Worm (Caenorhabditis elegans) whole organism, L3 larva: ENCODE data around the gene clec-54.

ENCODE experiments used
- ZK546.5 ChIP-seq: sonication (generic microtip); optimal IDR thresholded peaks from 2 replicates; lab custom pipeline; 2017; ENCODE audit warnings: missing biosample characterization, missing genetic modification characterization
- aly-2 ChIP-seq: fragments of 150-350 bp; optimal IDR thresholded peaks from 2 replicates; lab custom pipeline; 2014; ENCODE audit warnings: missing biosample characterization, missing genetic modification characterization
- ceh-16 ChIP-seq: sonication (generic microtip); optimal IDR thresholded peaks from 2 replicates; lab custom pipeline; 2017; ENCODE audit warnings: missing biosample characterization, missing genetic modification characterization
- ceh-28 ChIP-seq: fragments of 150-350 bp; optimal IDR thresholded peaks from 2 replicates; lab custom pipeline; 2014; ENCODE audit warnings: missing biosample characterization, missing genetic modification reagents, missing genetic modification characterization
- ceh-9 ChIP-seq: sonication (generic microtip); optimal IDR thresholded peaks from 2 replicates; lab custom pipeline; 2018; ENCODE audit warnings: missing biosample characterization, missing genetic modification characterization
- daf-12 ChIP-seq: fragments of 150-350 bp; optimal IDR thresholded peaks from 2 replicates; lab custom pipeline; 2014; ENCODE audit warnings: missing biosample characterization, missing genetic modification reagents, missing genetic modification characterization
- egl-27 ChIP-seq: sonication (generic microtip); optimal IDR thresholded peaks from 4 replicates; lab custom pipeline; 2017; ENCODE audit warnings: missing biosample characterization, missing genetic modification reagents, missing genetic modification characterization
- egl-5 ChIP-seq: fragments of 150-350 bp; optimal IDR thresholded peaks from 2 replicates; lab custom pipeline; 2017; ENCODE audit warnings: missing biosample characterization, missing genetic modification reagents, missing genetic modification characterization, inconsistent platforms
- elt-1 ChIP-seq: fragments of 150-350 bp; optimal IDR thresholded peaks from 2 replicates; lab custom pipeline; 2014; ENCODE audit warnings: missing biosample characterization, missing genetic modification characterization
- elt-2 ChIP-seq: sonication (generic microtip); optimal IDR thresholded peaks from 2 replicates; lab custom pipeline; 2016; ENCODE audit warnings: missing genetic modification reagents, mild to moderate bottlenecking, missing genetic modification characterization, missing compliant biosample characterization
- elt-3 ChIP-seq, 3 experiments: fragments of 150-350 bp in 1 of 3; sonication (generic microtip) in 2 of 3; optimal IDR thresholded peaks; 2 replicates in 2 of 3; 4 replicates in 1 of 3; lab custom pipeline; 2014 to 2017; ENCODE audit warnings: missing biosample characterization in 3 of 3, missing genetic modification characterization in 3 of 3
- eor-1 ChIP-seq, 2 experiments: fragments of 150-350 bp; optimal IDR thresholded peaks; 2 replicates each; lab custom pipeline; 2014 to 2018; ENCODE audit warnings: missing biosample characterization in 2 of 2, missing genetic modification characterization in 2 of 2
- fkh-10 ChIP-seq: sonication (generic microtip); optimal IDR thresholded peaks from 2 replicates; lab custom pipeline; 2017; ENCODE audit warnings: missing biosample characterization, missing genetic modification reagents, missing genetic modification characterization
- fos-1 ChIP-seq: fragments of 150-350 bp; optimal IDR thresholded peaks from 2 replicates; lab custom pipeline; 2014; ENCODE audit warnings: missing biosample characterization, missing genetic modification characterization
- hmg-11 ChIP-seq: sonication (generic microtip); optimal IDR thresholded peaks from 2 replicates; lab custom pipeline; 2016; ENCODE audit warnings: missing genetic modification characterization, missing compliant biosample characterization
- jun-1 ChIP-seq: fragments of 150-350 bp; optimal IDR thresholded peaks from 2 replicates; lab custom pipeline; 2014; ENCODE audit warnings: missing biosample characterization, missing genetic modification reagents, missing genetic modification characterization
- lin-15B ChIP-seq: fragments of 150-350 bp; optimal IDR thresholded peaks from 2 replicates; lab custom pipeline; 2014; ENCODE audit warnings: missing biosample characterization, missing genetic modification characterization
- lsy-12 ChIP-seq: sonication (generic microtip); optimal IDR thresholded peaks from 2 replicates; lab custom pipeline; 2016; ENCODE audit warnings: mild to moderate bottlenecking, missing genetic modification characterization, missing compliant biosample characterization
- mdl-1 ChIP-seq: fragments of 150-350 bp; optimal IDR thresholded peaks from 2 replicates; lab custom pipeline; 2014; ENCODE audit warnings: missing biosample characterization, missing genetic modification characterization
- mml-1 ChIP-seq: fragments of 150-350 bp; sonication (generic microtip); optimal IDR thresholded peaks from 3 replicates; lab custom pipeline; 2014; ENCODE audit warnings: missing biosample characterization, missing genetic modification characterization
- nfya-1 ChIP-seq: sonication (generic microtip); optimal IDR thresholded peaks from 2 replicates; lab custom pipeline; 2017; ENCODE audit warnings: missing genetic modification characterization, mild to moderate bottlenecking, missing compliant biosample characterization, antibody characterized with exemption, moderate library complexity; ENCODE audit not compliant: insufficient read depth
- nhr-25 ChIP-seq: sonication (generic microtip); optimal IDR thresholded peaks from 2 replicates; lab custom pipeline; 2017; ENCODE audit warnings: missing biosample characterization, missing genetic modification characterization
- nhr-28 ChIP-seq: fragments of 150-350 bp; optimal IDR thresholded peaks from 2 replicates; lab custom pipeline; 2014; ENCODE audit warnings: missing biosample characterization, missing genetic modification characterization
- nhr-43 ChIP-seq: sonication (generic microtip); optimal IDR thresholded peaks from 2 replicates; lab custom pipeline; 2016; ENCODE audit warnings: mild to moderate bottlenecking, missing genetic modification characterization, missing compliant biosample characterization; ENCODE audit not compliant: poor library complexity, severe bottlenecking
- nhr-67 ChIP-seq: fragments of 150-350 bp; optimal IDR thresholded peaks from 2 replicates; lab custom pipeline; 2014; ENCODE audit warnings: missing biosample characterization, missing genetic modification characterization
- nhr-76 ChIP-seq: fragments of 150-350 bp; sonication (generic microtip); optimal IDR thresholded peaks from 5 replicates; lab custom pipeline; 2014; ENCODE audit warnings: missing biosample characterization, missing genetic modification characterization
- nhr-77 ChIP-seq: fragments of 150-350 bp; optimal IDR thresholded peaks from 2 replicates; lab custom pipeline; 2014; ENCODE audit warnings: missing biosample characterization, missing genetic modification characterization
- pqm-1 ChIP-seq: fragments of 150-350 bp; optimal IDR thresholded peaks from 2 replicates; lab custom pipeline; 2017; ENCODE audit warnings: missing biosample characterization, missing genetic modification characterization, inconsistent platforms
- sea-2 ChIP-seq: fragments of 150-350 bp; sonication (generic microtip); optimal IDR thresholded peaks from 4 replicates; lab custom pipeline; 2014; ENCODE audit warnings: missing biosample characterization, missing genetic modification reagents, missing genetic modification characterization
- skn-1 ChIP-seq: fragments of 150-350 bp; optimal IDR thresholded peaks from 2 replicates; lab custom pipeline; 2014; ENCODE audit warnings: missing biosample characterization, missing genetic modification characterization
- unc-39 ChIP-seq: sonication (generic microtip); optimal IDR thresholded peaks from 4 replicates; lab custom pipeline; 2017; ENCODE audit warnings: missing biosample characterization, missing genetic modification characterization
- zag-1 ChIP-seq: fragments of 150-350 bp; optimal IDR thresholded peaks from 2 replicates; lab custom pipeline; 2014; ENCODE audit warnings: missing biosample characterization, missing genetic modification characterization
- ztf-11 ChIP-seq: fragments of 150-350 bp; optimal IDR thresholded peaks from 2 replicates; lab custom pipeline; 2014; ENCODE audit warnings: missing biosample characterization, missing genetic modification characterization

Gene clec-54

ce11 chrV:14468931-14469330 is 7.8 kb upstream of the clec-54 start, which contains the start of gene clec-57:
Gene clec-57, plus strand, starts transcription at chrV:14469231.
- no peak for TF ChIP-seq nhr-77 (tag; lab: Kevin White, UChicago)
- TF ChIP-seq nhr-76 = no peak
- TF ChIP-seq pqm-1 (tag; lab: Kevin White, UChicago) = no peak
- TF ChIP-seq nhr-25 (tag; lab: Kevin White, UChicago) = no peak
- TF ChIP-seq fkh-10 = no peak
- TF ChIP-seq egl-27 (tag; lab: Kevin White, UChicago) = no peak
- TF ChIP-seq aly-2 (tag; lab: Kevin White, UChicago) = no peak
- TF ChIP-seq fos-1 (tag; lab: Kevin White, UChicago) = no peak
- TF ChIP-seq ceh-9 (tag; lab: Kevin White, UChicago) = no peak
- no peak for TF ChIP-seq ceh-28 (tag; lab: Kevin White, UChicago)
- TF ChIP-seq lsy-12 (tag; lab: Kevin White, UChicago) = no peak
- no peak for TF ChIP-seq ceh-16
- TF ChIP-seq mml-1 (tag; lab: Kevin White, UChicago) = no peak
- TF ChIP-seq nfya-1 (tag; lab: Kevin White, UChicago) = no peak
- TF ChIP-seq sea-2 (GFP tag; lab: Kevin White, UChicago) = no peak
- TF ChIP-seq elt-1 (tag; lab: Kevin White, UChicago) = no peak
- no peak for TF ChIP-seq hmg-11 (tag; lab: Kevin White, UChicago)
- TF ChIP-seq mdl-1 (tag; lab: Kevin White, UChicago) = no peak
- TF ChIP-seq daf-12 (tag; lab: Kevin White, UChicago) = no peak
- TF ChIP-seq zag-1 = no peak

ce11 chrV:14472229-14472628 is 4.5 kb upstream of the clec-54 start, which contains the start of gene clec-227:
Gene clec-227, plus strand, starts transcription at chrV:14472529.
- TF ChIP-seq ztf-11 (no peak), egl-5 (tag; lab: Kevin White, UChicago) (no peak), unc-39 (no peak), skn-1 (no peak), elt-2 (tag; lab: Kevin White, UChicago) (no peak), ZK546.5 (tag; lab: Kevin White, UChicago) (no peak), elt-3 (tag; optimal IDR thresholded peaks at IDR 0.05; lab: Kevin White, UChicago) (no peak), ceh-16 (no peak), egl-27 (tag; lab: Kevin White, UChicago) (no peak)

- TF ChIP-seq egl-5 (tag; lab: Kevin White, UChicago) (no peak), eor-1 (tag; optimal IDR thresholded peaks at IDR 0.05; lab: Kevin White, UChicago) (no peak), egl-27 (tag; lab: Kevin White, UChicago) (no peak), ceh-28 (tag; lab: Kevin White, UChicago) (no peak), pqm-1 (tag; lab: Kevin White, UChicago) (peak; percentile 5), fos-1 (tag; lab: Kevin White, UChicago) (no peak), zag-1 (no peak), nhr-67 (tag; lab: Kevin White, UChicago) (no peak), jun-1 (tag; lab: Kevin White, UChicago) (no peak), lsy-12 (tag; lab: Kevin White, UChicago) (no peak), elt-2 (tag; lab: Kevin White, UChicago) (peak; percentile 38), fkh-10 (no peak), nhr-25 (tag; lab: Kevin White, UChicago) (no peak), mdl-1 (tag; lab: Kevin White, UChicago) (no peak)
Observed at ce11 chrV:14474099-14474498, 2.6 kb upstream of the clec-54 start, which contains the start of gene clec-56. Gene clec-56, plus strand, starts transcription at chrV:14474399.

ce11 chrV:14478979-14479378 is 2.3 kb downstream of the clec-54 start, which contains the start of gene clec-55:
Gene clec-55, plus strand, starts transcription at chrV:14479279.
- TF ChIP-seq ZK546.5 (tag; lab: Kevin White, UChicago) (no peak), aly-2 (tag; lab: Kevin White, UChicago) (no peak), ceh-16 (no peak), nhr-28 (no peak), lin-15B (no peak), ztf-11 (no peak), elt-2 (tag; lab: Kevin White, UChicago) (peak; percentile 44), fkh-10 (no peak), nhr-25 (tag; lab: Kevin White, UChicago) (no peak)
- TF ChIP-seq, all 47 proteins: peak for 1

ce11 chrV:14480533-14480932 is 3.8 kb downstream of the clec-54 start:
- TF ChIP-seq nhr-25 (tag; lab: Kevin White, UChicago) (no peak), elt-2 (tag; lab: Kevin White, UChicago) (no peak), nhr-43 (tag; lab: Kevin White, UChicago) (no peak)
